Worm (Caenorhabditis elegans) whole organism, midembryonic: ENCODE measurements around the gene ada-2.

Source experiments
- T22C8.4 ChIP-seq: fragments of 200-800 bp; sonication (Bioruptor generic); IDR thresholded peaks from 2 replicates; pipeline ENCODE4 v1.3.6; 2022; ENCODE audit warnings: missing genetic modification characterization, missing compliant biosample characterization
- flt-1 ChIP-seq: fragments of 200-800 bp; sonication (Bioruptor generic); IDR thresholded peaks from 2 replicates; pipeline ENCODE4 v1.3.6; 2022; ENCODE audit warnings: missing genetic modification characterization, missing compliant biosample characterization
- med-1 ChIP-seq: sonication (generic microtip); optimal IDR thresholded peaks from 2 replicates; lab custom pipeline; 2017; ENCODE audit warnings: missing genetic modification characterization, mild to moderate bottlenecking, missing compliant biosample characterization, antibody characterized with exemption, missing genetic modification reagents; ENCODE audit not compliant: insufficient read depth
- ref-1 ChIP-seq: fragments of 200-800 bp; sonication (Bioruptor generic); conservative IDR thresholded peaks from 2 replicates; pipeline ENCODE4 v1.3.6; 2022; ENCODE audit warnings: missing genetic modification reagents, missing genetic modification characterization, missing compliant biosample characterization
- tab-1 ChIP-seq: fragments of 200-800 bp; sonication (Bioruptor generic); IDR thresholded peaks from 2 replicates; pipeline ENCODE4 v1.3.6; 2022; ENCODE audit warnings: missing genetic modification characterization, missing compliant biosample characterization
- ztf-23 ChIP-seq: fragments of 200-800 bp; sonication (Bioruptor generic); IDR thresholded peaks from 2 replicates; pipeline ENCODE4 v1.3.6; 2022; ENCODE audit warnings: missing genetic modification reagents, missing genetic modification characterization, missing compliant biosample characterization

DNA sequence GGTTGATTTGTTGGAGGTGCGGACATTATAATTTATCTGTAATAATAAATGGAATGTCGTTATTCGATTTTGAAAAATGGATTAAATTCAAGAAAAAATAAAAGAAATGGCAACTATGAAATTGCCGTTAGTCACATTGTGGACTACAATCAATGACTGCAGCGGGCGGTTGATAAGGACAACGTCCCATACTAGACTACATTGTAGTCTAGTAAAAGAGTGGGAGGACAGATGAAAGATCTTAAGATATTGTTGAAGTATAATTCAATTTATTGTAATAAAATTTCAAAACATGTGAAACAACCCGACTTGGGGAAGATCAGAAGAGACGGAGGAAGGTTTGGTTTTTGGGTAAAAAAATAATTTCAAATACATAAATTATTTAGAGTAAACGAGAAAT, at the start of gene ada-2, which contains the start of gene prx-13:
- TF ChIP-seq T22C8.4 (GFP tag; lab: Robert Waterston, UW) (no peak), flt-1 (GFP tag; lab: Robert Waterston, UW) (no peak), ref-1 (GFP tag; lab: Robert Waterston, UW) (no peak), tab-1 (GFP tag; lab: Robert Waterston, UW) (no peak), ztf-23 (no peak), med-1 (GFP tag; lab: Kevin White, UChicago) (no peak)
